Fruit fly (Drosophila melanogaster) whole organism, embryonic: ENCODE data around the gene CG6409.

Experiments
- Ada2b ChIP-seq: fragments of 200-800 bp; sonication (Bioruptor generic); IDR thresholded peaks from 2 replicates; pipeline ENCODE4 v1.3.6; 2022; ENCODE audit warnings: missing biosample characterization, missing genetic modification characterization
- Antp ChIP-seq: fragments of 200-800 bp; sonication (Bioruptor generic); optimal IDR thresholded peaks from 3 replicates; lab custom pipeline; 2016; ENCODE audit warnings: missing biosample characterization, missing genetic modification characterization
- Atf3 ChIP-seq: fragments of 200-800 bp; sonication (Bioruptor generic); optimal IDR thresholded peaks from 3 replicates; lab custom pipeline; 2016; ENCODE audit warnings: missing biosample characterization, missing genetic modification characterization
- B-H1 ChIP-seq: fragments of 200-800 bp; sonication (Bioruptor generic); IDR thresholded peaks from 3 replicates; pipeline ENCODE4 v1.3.6; 2022; ENCODE audit warnings: missing biosample characterization, missing genetic modification characterization
- CG1233 ChIP-seq: fragments of 200-800 bp; sonication (Bioruptor generic); optimal IDR thresholded peaks from 4 replicates; lab custom pipeline; 2018; ENCODE audit warnings: missing biosample characterization, mild to moderate bottlenecking, missing genetic modification characterization
- CG14050 ChIP-seq: fragments of 200-800 bp; sonication (Bioruptor generic); IDR thresholded peaks from 3 replicates; pipeline ENCODE4 v1.3.6; 2022; ENCODE audit warnings: missing biosample characterization, missing genetic modification characterization
- CG15696 ChIP-seq: fragments of 200-800 bp; sonication (Bioruptor generic); optimal IDR thresholded peaks from 2 replicates; lab custom pipeline; 2019; ENCODE audit warnings: missing biosample characterization, mild to moderate bottlenecking, missing genetic modification characterization, moderate library complexity
- CG16813 ChIP-seq: fragments of 200-800 bp; sonication (Bioruptor generic); IDR thresholded peaks from 3 replicates; pipeline ENCODE4 v1.3.6; 2022; ENCODE audit warnings: missing biosample characterization, missing genetic modification characterization; ENCODE audit not compliant: partially characterized antibody
- CG17385 ChIP-seq: fragments of 200-800 bp; sonication (Bioruptor generic); optimal IDR thresholded peaks from 3 replicates; lab custom pipeline; 2018; ENCODE audit warnings: missing biosample characterization, mild to moderate bottlenecking, missing genetic modification characterization
- CG1792 ChIP-seq: fragments of 200-800 bp; sonication (Bioruptor generic); optimal IDR thresholded peaks from 2 replicates; lab custom pipeline; 2016; ENCODE audit warnings: missing biosample characterization, missing genetic modification characterization
- CG30431 ChIP-seq: fragments of 200-800 bp; sonication (Bioruptor generic); optimal IDR thresholded peaks from 2 replicates; lab custom pipeline; 2017; ENCODE audit warnings: missing biosample characterization, missing genetic modification characterization
- CG4820 ChIP-seq: fragments of 200-800 bp; sonication (Bioruptor generic); optimal IDR thresholded peaks from 3 replicates; lab custom pipeline; 2016; ENCODE audit warnings: missing biosample characterization, missing genetic modification characterization
- CG5953 ChIP-seq: fragments of 200-800 bp; sonication (Bioruptor generic); IDR thresholded peaks from 2 replicates; pipeline ENCODE4 v1.3.6; 2022; ENCODE audit warnings: missing biosample characterization, missing genetic modification characterization
- CG6654 ChIP-seq: fragments of 200-800 bp; sonication (Bioruptor generic); optimal IDR thresholded peaks from 2 replicates; lab custom pipeline; 2017; ENCODE audit warnings: missing biosample characterization, mild to moderate bottlenecking, missing genetic modification characterization
- CG7357 ChIP-seq: fragments of 200-800 bp; sonication (Bioruptor generic); IDR thresholded peaks from 3 replicates; pipeline ENCODE4 v1.3.6; 2022; ENCODE audit warnings: missing biosample characterization, missing genetic modification characterization
- CG7963 ChIP-seq: fragments of 200-800 bp; sonication (Bioruptor generic); IDR thresholded peaks from 3 replicates; pipeline ENCODE4 v1.3.6; 2022; ENCODE audit warnings: missing biosample characterization, missing genetic modification characterization; ENCODE audit not compliant: partially characterized antibody
- CkIIα-i1 ChIP-seq: fragments of 200-800 bp; sonication (Bioruptor generic); IDR thresholded peaks from 2 replicates; pipeline ENCODE4 v1.3.6; 2022; ENCODE audit warnings: missing biosample characterization, missing genetic modification characterization
- CrebB ChIP-seq: fragments of 200-800 bp; sonication (Bioruptor generic); optimal IDR thresholded peaks from 3 replicates; lab custom pipeline; 2018; ENCODE audit warnings: missing biosample characterization, mild to moderate bottlenecking, missing genetic modification characterization
- Dek ChIP-seq: fragments of 200-800 bp; sonication (Bioruptor generic); optimal IDR thresholded peaks from 3 replicates; lab custom pipeline; 2019; ENCODE audit warnings: missing biosample characterization, mild to moderate bottlenecking, missing genetic modification characterization, moderate library complexity
- E2f1 ChIP-seq: fragments of 200-800 bp; sonication (Bioruptor generic); IDR thresholded peaks from 2 replicates; pipeline ENCODE4 v1.3.6; 2022; ENCODE audit warnings: missing biosample characterization, missing genetic modification characterization
- Hmr ChIP-seq: fragments of 200-800 bp; sonication (Bioruptor generic); optimal IDR thresholded peaks from 3 replicates; lab custom pipeline; 2017; ENCODE audit warnings: mild to moderate bottlenecking, missing biosample characterization, missing genetic modification reagents, missing genetic modification characterization
- Jarid2 ChIP-seq: fragments of 200-800 bp; sonication (Bioruptor generic); optimal IDR thresholded peaks from 3 replicates; lab custom pipeline; 2017; ENCODE audit warnings: mild to moderate bottlenecking, missing biosample characterization, missing genetic modification reagents, missing genetic modification characterization
- Mad ChIP-seq: fragments of 200-800 bp; sonication (Bioruptor generic); optimal IDR thresholded peaks from 2 replicates; lab custom pipeline; 2016; ENCODE audit warnings: missing biosample characterization, missing genetic modification characterization
- Mes4 ChIP-seq: fragments of 200-800 bp; sonication (Bioruptor generic); optimal IDR thresholded peaks from 2 replicates; lab custom pipeline; 2016; ENCODE audit warnings: missing biosample characterization, missing genetic modification characterization
- Oaz ChIP-seq: fragments of 200-800 bp; sonication (Bioruptor generic); IDR thresholded peaks from 2 replicates; pipeline ENCODE4 v1.3.6; 2022; ENCODE audit warnings: missing biosample characterization, missing genetic modification characterization
- Sox102F ChIP-seq: fragments of 200-800 bp; sonication (Bioruptor generic); optimal IDR thresholded peaks from 2 replicates; lab custom pipeline; 2018; ENCODE audit warnings: missing biosample characterization, mild to moderate bottlenecking, missing genetic modification characterization, moderate library complexity
- ac ChIP-seq: fragments of 200-800 bp; sonication (Bioruptor generic); optimal IDR thresholded peaks from 3 replicates; lab custom pipeline; 2017; ENCODE audit warnings: missing biosample characterization, mild to moderate bottlenecking, missing genetic modification characterization
- cg ChIP-seq: fragments of 200-800 bp; sonication (Bioruptor generic); optimal IDR thresholded peaks from 3 replicates; lab custom pipeline; 2019; ENCODE audit warnings: missing biosample characterization, mild to moderate bottlenecking, missing genetic modification characterization, moderate library complexity
- chinmo ChIP-seq: fragments of 200-800 bp; sonication (Bioruptor generic); IDR thresholded peaks from 4 replicates; pipeline ENCODE4 v1.3.6; 2022; ENCODE audit warnings: missing biosample characterization, missing genetic modification characterization; ENCODE audit not compliant: partially characterized antibody
- da ChIP-seq: fragments of 200-800 bp; sonication (Bioruptor generic); optimal IDR thresholded peaks from 2 replicates; lab custom pipeline; 2016; ENCODE audit warnings: missing biosample characterization, missing genetic modification characterization
- en ChIP-seq: fragments of 200-800 bp; sonication (Bioruptor generic); optimal IDR thresholded peaks from 2 replicates; lab custom pipeline; 2016; ENCODE audit warnings: missing biosample characterization, missing genetic modification characterization
- fu2 ChIP-seq: fragments of 200-800 bp; sonication (Bioruptor generic); optimal IDR thresholded peaks from 2 replicates; lab custom pipeline; 2016; ENCODE audit warnings: missing biosample characterization, missing genetic modification characterization
- hbn ChIP-seq: fragments of 200-800 bp; sonication (Bioruptor generic); IDR thresholded peaks from 2 replicates; pipeline ENCODE4 v1.3.6; 2022; ENCODE audit warnings: missing biosample characterization, missing genetic modification characterization; ENCODE audit not compliant: partially characterized antibody
- her ChIP-seq: fragments of 200-800 bp; sonication (Bioruptor generic); optimal IDR thresholded peaks from 2 replicates; lab custom pipeline; 2016; ENCODE audit warnings: missing biosample characterization, missing genetic modification characterization
- lov ChIP-seq, 2 experiments: fragments of 200-800 bp in 1 of 2; fragments of >200 bp in 1 of 2; sonication (Bioruptor generic) in 1 of 2; IDR thresholded peaks in 1 of 2; optimal IDR thresholded peaks in 1 of 2; 2 replicates in 1 of 2; 3 replicates in 1 of 2; pipeline versions ENCODE4 v1.3.6 to Lab custom; 2017 to 2022; ENCODE audit warnings: missing biosample characterization in 1 of 2, missing genetic modification characterization in 1 of 2
- luna ChIP-seq: fragments of 200-800 bp; sonication (Bioruptor generic); optimal IDR thresholded peaks from 2 replicates; lab custom pipeline; 2016; ENCODE audit warnings: missing biosample characterization, missing genetic modification characterization
- mirr ChIP-seq: fragments of 200-800 bp; sonication (Bioruptor generic); optimal IDR thresholded peaks from 3 replicates; lab custom pipeline; 2018; ENCODE audit warnings: missing biosample characterization, mild to moderate bottlenecking, missing genetic modification characterization
- nau ChIP-seq: fragments of 200-800 bp; sonication (Bioruptor generic); optimal IDR thresholded peaks from 3 replicates; lab custom pipeline; 2017; ENCODE audit warnings: missing biosample characterization, mild to moderate bottlenecking, missing genetic modification characterization, missing genetic modification reagents
- org-1 ChIP-seq: fragments of 200-800 bp; sonication (Bioruptor generic); optimal IDR thresholded peaks from 2 replicates; lab custom pipeline; 2017; ENCODE audit warnings: missing biosample characterization, missing genetic modification characterization
- salm ChIP-seq: fragments of 200-800 bp; sonication (Bioruptor generic); optimal IDR thresholded peaks from 2 replicates; lab custom pipeline; 2018; ENCODE audit warnings: missing biosample characterization, mild to moderate bottlenecking, missing genetic modification characterization
- sens ChIP-seq: fragments of 200-800 bp; sonication (Bioruptor generic); peaks from one replicate; lab custom pipeline; 2016; ENCODE audit warnings: missing biosample characterization, missing genetic modification characterization
- sob ChIP-seq: fragments of 200-800 bp; sonication (Bioruptor generic); IDR thresholded peaks from 2 replicates; pipeline ENCODE4 v1.3.6; 2022; ENCODE audit warnings: missing biosample characterization, missing genetic modification characterization
- stc ChIP-seq: fragments of 200-800 bp; sonication (Bioruptor generic); IDR thresholded peaks from 2 replicates; pipeline ENCODE4 v1.3.6; 2022; ENCODE audit warnings: missing biosample characterization, missing genetic modification characterization
- tup ChIP-seq: fragments of 200-800 bp; sonication (Bioruptor generic); optimal IDR thresholded peaks from 2 replicates; lab custom pipeline; 2016; ENCODE audit warnings: missing biosample characterization, mild to moderate bottlenecking, missing genetic modification characterization, moderate library complexity
- twi ChIP-seq: fragments of 200-800 bp; optimal IDR thresholded peaks from 2 replicates; lab custom pipeline; 2019; ENCODE audit warnings: missing biosample characterization, mild to moderate bottlenecking, missing genetic modification characterization, moderate library complexity
- tx ChIP-seq: fragments of 200-800 bp; sonication (Bioruptor generic); optimal IDR thresholded peaks from 2 replicates; lab custom pipeline; 2016; ENCODE audit warnings: missing biosample characterization, missing genetic modification characterization
- usp ChIP-seq: fragments of >200 bp; optimal IDR thresholded peaks from 2 replicates; lab custom pipeline; 2017; ENCODE audit warnings: missing biosample characterization, missing genetic modification characterization
- yki ChIP-seq: fragments of >200 bp; optimal IDR thresholded peaks from 3 replicates; lab custom pipeline; 2018
- zfh2 ChIP-seq: fragments of 200-800 bp; sonication (Bioruptor generic); optimal IDR thresholded peaks from 2 replicates; lab custom pipeline; 2016; ENCODE audit warnings: missing biosample characterization, missing genetic modification characterization

Gene CG6409

DNA sequence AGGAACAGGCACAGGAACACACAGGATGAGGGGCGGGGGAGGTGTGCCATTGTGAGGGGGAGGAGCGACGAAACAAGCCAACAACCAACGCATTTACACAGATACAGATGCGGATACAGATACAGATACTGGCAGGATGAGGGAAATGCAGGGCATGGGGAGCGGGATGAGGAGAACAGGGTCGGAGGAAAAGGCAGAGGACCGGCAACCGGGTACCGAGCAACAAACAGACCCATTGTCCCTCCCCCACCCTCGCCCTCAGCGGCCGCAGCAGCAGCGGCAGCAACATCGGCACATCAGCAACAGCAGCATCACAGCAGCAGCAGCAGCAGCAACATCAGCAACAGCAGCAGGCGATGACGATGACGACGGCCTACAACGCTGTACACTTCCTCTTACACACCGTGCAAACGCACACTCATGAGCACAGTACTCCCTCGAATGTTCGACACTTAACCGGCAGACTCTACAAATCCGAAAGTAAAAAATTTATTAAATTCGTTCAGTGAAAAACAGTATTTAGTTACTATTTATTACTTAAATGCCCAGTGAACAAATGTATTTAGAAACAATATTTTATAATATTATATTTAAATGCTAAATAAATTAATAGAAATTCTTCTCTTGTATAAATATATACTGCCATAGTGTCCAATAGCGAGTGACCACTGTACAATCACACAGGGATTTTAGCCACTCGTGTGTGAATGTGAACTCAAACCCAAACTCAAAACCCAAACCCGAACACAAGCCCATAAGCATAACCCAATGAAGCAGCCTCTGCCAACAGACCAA lies 26.6 kb downstream of the CG6409 start (continued):
- no peak for TF ChIP-seq Mad (GFP tag; lab: Kevin White, UChicago)
- no peak for TF ChIP-seq zfh2 (GFP tag; lab: Kevin White, UChicago)
- no peak for TF ChIP-seq yki (lab: Kevin White, UChicago)
- TF ChIP-seq ac (GFP tag; lab: Kevin White, UChicago), result peak; percentile 79
- TF ChIP-seq CG5953 (GFP tag; lab: Robert Waterston, UW), result peak; percentile 73; the same call in 1 of the 2 replicates
- TF ChIP-seq CrebB (tag; lab: Kevin White, UChicago), result peak; percentile 71
- no peak for TF ChIP-seq luna (GFP tag; lab: Kevin White, UChicago)
- no peak for TF ChIP-seq CG7963
- TF ChIP-seq Atf3 (GFP tag; lab: Kevin White, UChicago), result no peak
- TF ChIP-seq CkIIα-i1 (GFP tag; lab: Robert Waterston, UW), result no peak
- peak; percentile 86 for TF ChIP-seq stc (GFP tag; lab: Robert Waterston, UW)
- TF ChIP-seq hbn (GFP tag; lab: Robert Waterston, UW), result no peak
- peak; percentile 85 for TF ChIP-seq CG1233 (GFP tag; lab: Kevin White, UChicago)
- peak; percentile 40 for TF ChIP-seq Oaz (GFP tag; lab: Robert Waterston, UW)
- TF ChIP-seq lov (optimal IDR thresholded peaks at IDR 0.05; lab: Kevin White, UChicago), result no peak
- TF ChIP-seq lov (GFP tag; IDR thresholded peaks at IDR 0.05; lab: Robert Waterston, UW), result peak; percentile 85; the same call in 2 of the 3 replicates
- TF ChIP-seq CG4820 (GFP tag; lab: Kevin White, UChicago), result peak; percentile 87
- peak; percentile 63 for TF ChIP-seq nau (GFP tag; lab: Kevin White, UChicago)
- peak; percentile 79 for TF ChIP-seq org-1
- peak; percentile 83 for TF ChIP-seq Ada2b (GFP tag; lab: Robert Waterston, UW)
- TF ChIP-seq CG15696 (tag; lab: Kevin White, UChicago), result peak; percentile 97
- no peak for TF ChIP-seq CG1792 (GFP tag; lab: Kevin White, UChicago)
- TF ChIP-seq tx, result no peak
- peak; percentile 71 for TF ChIP-seq cg
- TF ChIP-seq B-H1 (GFP tag; lab: Robert Waterston, UW), result peak; percentile 79
- peak; percentile 31 for TF ChIP-seq Jarid2 (GFP tag; lab: Kevin White, UChicago)
- peak; percentile 61 for TF ChIP-seq tup (GFP tag; lab: Kevin White, UChicago)
- peak; percentile 77 for TF ChIP-seq salm (tag; lab: Kevin White, UChicago)
- peak; percentile 91 for TF ChIP-seq Hmr
- no peak for TF ChIP-seq da
- TF ChIP-seq CG16813 (GFP tag; lab: Robert Waterston, UW), result no peak
- TF ChIP-seq usp, result no peak
- no peak for TF ChIP-seq her
- TF ChIP-seq CG17385 (GFP tag; lab: Kevin White, UChicago), result peak; percentile 81
- TF ChIP-seq Antp (GFP tag; lab: Kevin White, UChicago), result peak; percentile 7
- TF ChIP-seq Mes4, result no peak
- TF ChIP-seq en, result no peak
- peak; percentile 17 for TF ChIP-seq fu2
- peak; percentile 87 for TF ChIP-seq Sox102F (GFP tag; lab: Kevin White, UChicago)
- TF ChIP-seq CG14050, result peak; percentile 76
- peak; percentile 83 for TF ChIP-seq CG30431 (GFP tag; lab: Kevin White, UChicago)
- TF ChIP-seq E2f1 (GFP tag; lab: Robert Waterston, UW), result peak; percentile 83
- peak; percentile 74 for TF ChIP-seq sens (GFP tag; lab: Kevin White, UChicago)
- peak; percentile 83 for TF ChIP-seq Dek
- no peak for TF ChIP-seq mirr (GFP tag; lab: Kevin White, UChicago)
- peak; percentile 85 for TF ChIP-seq twi (tag; lab: Kevin White, UChicago)
- TF ChIP-seq CG6654 (GFP tag; lab: Kevin White, UChicago), result peak; percentile 68
- TF ChIP-seq CG7357 (GFP tag; lab: Robert Waterston, UW), result peak; percentile 79
- TF ChIP-seq chinmo, result peak; percentile 64; the same call in 2 of the 4 replicates
- peak; percentile 67 for TF ChIP-seq sob
